Worm (Caenorhabditis elegans): ENCODE data around the gene Y51H7C.8.

DNA sequence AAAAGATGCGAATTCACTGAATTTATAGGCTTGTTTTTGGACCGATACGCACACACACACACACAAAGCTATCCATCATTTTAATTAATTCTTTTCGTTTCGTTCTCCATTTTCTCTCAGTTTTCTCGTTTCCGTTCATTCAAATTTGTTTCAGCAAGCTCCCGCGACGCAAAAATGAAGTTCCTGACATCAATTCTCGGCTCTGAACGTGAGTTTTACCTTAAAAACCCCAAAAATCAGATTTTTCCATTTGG lies 36.7 kb downstream of the Y51H7C.8 start, which contains the start of gene Y51H7C.3:
- TF ChIP-seq nhr-23 (tag; optimal IDR thresholded peaks at IDR 0.05) (no peak), zag-1 (tag; optimal IDR thresholded peaks at IDR 0.05) (no peak), unc-39 (tag; optimal IDR thresholded peaks at IDR 0.05) (no peak), fos-1 (tag; optimal IDR thresholded peaks at IDR 0.05) (no peak)
